Fruit fly (Drosophila melanogaster): Measurements from ENCODE around the gene PGRP-LF.

- TF ChIP-seq HLH106 (tag; optimal IDR thresholded peaks at IDR 0.05) = no peak
- no peak for TF ChIP-seq sv (GFP tag; optimal IDR thresholded peaks at IDR 0.05)
- no peak for TF ChIP-seq rgr (GFP tag; optimal IDR thresholded peaks at IDR 0.05)
- TF ChIP-seq fru (GFP tag; optimal IDR thresholded peaks at IDR 0.05) = peak; percentile 22
- TF ChIP-seq psq (GFP tag; optimal IDR thresholded peaks at IDR 0.05) = peak; percentile 49
- no peak for TF ChIP-seq Abd-B (GFP tag; optimal IDR thresholded peaks at IDR 0.05)
- no peak for TF ChIP-seq dl (GFP tag; optimal IDR thresholded peaks at IDR 0.05; ENCODE audit: insufficient read depth in 1 of 2, partially characterized antibody in 2 of 2)
- TF ChIP-seq jim (GFP tag; optimal IDR thresholded peaks at IDR 0.05) = no peak
- no peak for TF ChIP-seq Dfd (GFP tag; optimal IDR thresholded peaks at IDR 0.05)
- TF ChIP-seq Vsx2 (GFP tag; optimal IDR thresholded peaks at IDR 0.05; ENCODE audit: partially characterized antibody) = no peak
- TF ChIP-seq dsf (GFP tag; optimal IDR thresholded peaks at IDR 0.05; ENCODE audit: borderline replicate concordance) = no peak
- TF ChIP-seq usp (GFP tag; optimal IDR thresholded peaks at IDR 0.05) = no peak
- TF ChIP-seq sage (GFP tag; optimal IDR thresholded peaks at IDR 0.05) = no peak
These were observed 30.3 kb downstream of the PGRP-LF start, which contains the start of gene Hsp67Ba for dm6 chr3L:9379484-9380343.
